Worm (Caenorhabditis elegans) whole organism, young adult: ENCODE data around the gene T22C8.6.

Source experiments
- Y79H2A.3 ChIP-seq: fragments of 200-800 bp; sonication (Bioruptor generic); conservative IDR thresholded peaks from 2 replicates; pipeline ENCODE4 v1.3.6; 2022; ENCODE audit warnings: missing genetic modification reagents, missing genetic modification characterization, missing compliant biosample characterization
- atf-7 ChIP-seq: sonication (generic microtip); optimal IDR thresholded peaks from 2 replicates; lab custom pipeline; 2017; ENCODE audit warnings: mild to moderate bottlenecking, missing genetic modification characterization, missing compliant biosample characterization
- dpl-1 ChIP-seq: fragments of 150-350 bp; optimal IDR thresholded peaks from 2 replicates; lab custom pipeline; 2014; ENCODE audit warnings: missing biosample characterization, missing genetic modification reagents, missing genetic modification characterization
- hrde-1 ChIP-seq: sonication (generic microtip); optimal IDR thresholded peaks from 2 replicates; lab custom pipeline; 2016; ENCODE audit warnings: missing genetic modification characterization, mild to moderate bottlenecking, missing compliant biosample characterization, moderate library complexity, missing genotype, missing genetic modification reagents, borderline replicate concordance
- nfya-1 ChIP-seq: sonication (generic microtip); optimal IDR thresholded peaks from 2 replicates; lab custom pipeline; 2017; ENCODE audit warnings: antibody characterized with exemption, missing compliant biosample characterization, missing genetic modification characterization, borderline replicate concordance; ENCODE audit not compliant: insufficient read depth
- rec-8 ChIP-seq, 2 experiments: sonication (generic microtip); optimal IDR thresholded peaks; 2 replicates each; lab custom pipeline; 2016; ENCODE audit warnings: mild to moderate bottlenecking in 2 of 2, missing genetic modification characterization in 2 of 2, missing genetic modification reagents in 2 of 2, missing genotype in 2 of 2, missing biosample characterization in 1 of 2, missing compliant biosample characterization in 1 of 2, moderate library complexity in 1 of 2
- zim-3 ChIP-seq: sonication (generic microtip); optimal IDR thresholded peaks from 2 replicates; lab custom pipeline; 2017; ENCODE audit warnings: mild to moderate bottlenecking, missing genetic modification characterization, moderate library complexity, missing compliant biosample characterization
- ztf-22 ChIP-seq: fragments of 200-800 bp; sonication (Bioruptor generic); optimal IDR thresholded peaks from 2 replicates; lab custom pipeline; 2018; ENCODE audit warnings: mild to moderate bottlenecking, missing genetic modification characterization, moderate library complexity, missing compliant biosample characterization
- ztf-6 ChIP-seq: fragments of 200-800 bp; sonication (Bioruptor generic); IDR thresholded peaks from 2 replicates; pipeline ENCODE4 v1.3.6; 2022; ENCODE audit warnings: missing genetic modification reagents, missing genetic modification characterization, missing compliant biosample characterization

DNA sequence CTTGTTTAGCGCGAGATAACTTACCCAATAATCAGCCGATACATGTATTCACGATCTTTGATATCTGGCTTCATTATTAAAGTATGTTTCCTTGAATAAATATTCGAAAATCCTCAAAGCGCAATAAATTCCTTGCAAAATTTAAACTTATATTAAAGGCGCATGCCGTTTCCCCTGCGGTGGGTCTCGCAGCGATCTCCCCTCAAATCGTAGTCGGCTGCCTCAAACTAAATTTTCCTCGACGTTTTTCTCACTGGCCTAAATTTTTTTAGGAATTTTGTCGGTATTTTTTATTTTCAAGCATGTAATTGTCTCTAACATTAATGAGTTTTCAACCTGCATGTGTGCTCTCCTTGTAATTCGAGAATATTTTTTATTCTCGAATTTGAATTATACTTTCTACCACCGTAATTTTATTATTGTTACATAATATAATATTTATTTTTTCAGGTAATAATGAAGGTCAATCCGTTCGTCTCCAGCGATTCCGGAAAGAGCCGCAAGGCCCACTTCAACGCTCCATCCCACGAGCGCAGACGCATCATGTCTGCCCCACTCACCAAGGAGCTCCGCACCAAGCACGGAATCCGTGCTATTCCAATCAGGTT, 27.6 kb downstream of the T22C8.6 start, which contains the start of the genes cpf-1 and rpl-26:
- no peak for TF ChIP-seq nfya-1 (tag; lab: Kevin White, UChicago)
- TF ChIP-seq Y79H2A.3 (GFP tag; lab: Robert Waterston, UW): no peak
- TF ChIP-seq hrde-1: no peak
- no peak for TF ChIP-seq zim-3 (tag; lab: Kevin White, UChicago)
- no peak for TF ChIP-seq atf-7 (tag; lab: Kevin White, UChicago)
- TF ChIP-seq ztf-6: no peak
- no peak for TF ChIP-seq dpl-1 (GFP tag; lab: Kevin White, UChicago)
- TF ChIP-seq rec-8 (tag; optimal IDR thresholded peaks at IDR 0.05; lab: Kevin White, UChicago): no peak
- TF ChIP-seq ztf-22 (GFP tag; lab: Kevin White, UChicago): no peak
